Fruit fly (Drosophila melanogaster) whole organism, wandering third instar larva: ENCODE data around the gene CG45488.
A peak's percentile ranks its signal among the peaks of the same experiment; 100 is the strongest.

Experiments used
- CG32264 ChIP-seq: fragments of 200-800 bp; sonication (Bioruptor generic); optimal IDR thresholded peaks from 2 replicates; lab custom pipeline; 2016; ENCODE audit warnings: missing biosample characterization, missing genetic modification characterization
- CrebA ChIP-seq: fragments of 200-800 bp; sonication (Bioruptor generic); optimal IDR thresholded peaks from 2 replicates; lab custom pipeline; 2016; ENCODE audit warnings: missing biosample characterization, mild to moderate bottlenecking, missing genetic modification characterization, borderline replicate concordance
- Dfd ChIP-seq: fragments of >200 bp; optimal IDR thresholded peaks from 2 replicates; lab custom pipeline; 2017; ENCODE audit warnings: missing biosample characterization, missing genetic modification characterization
- Dif ChIP-seq: fragments of 200-275, 200-300 bp; sonication (Bioruptor generic); optimal IDR thresholded peaks from 2 replicates; lab custom pipeline; 2018; ENCODE audit warnings: missing biosample characterization, missing genetic modification characterization; ENCODE audit not compliant: partially characterized antibody
- GATAd ChIP-seq: sonication (Bioruptor generic); optimal IDR thresholded peaks from 2 replicates; lab custom pipeline; 2016; ENCODE audit warnings: missing biosample characterization, missing genetic modification characterization
- HLH106 ChIP-seq: fragments of 200-800 bp; optimal IDR thresholded peaks from 3 replicates; lab custom pipeline; 2019; ENCODE audit warnings: missing biosample characterization, mild to moderate bottlenecking, missing genetic modification characterization, moderate library complexity
- Hnf4 ChIP-seq: fragments of 200-800 bp; sonication (Bioruptor generic); optimal IDR thresholded peaks from 2 replicates; lab custom pipeline; 2016; ENCODE audit warnings: missing biosample characterization, mild to moderate bottlenecking, missing genetic modification characterization
- Hr83 ChIP-seq: fragments of 200-300 bp; sonication (Bioruptor generic); optimal IDR thresholded peaks from 2 replicates; lab custom pipeline; 2016; ENCODE audit warnings: missing biosample characterization, mild to moderate bottlenecking, missing genetic modification characterization, moderate library complexity; ENCODE audit not compliant: poor library complexity, severe bottlenecking
- Jra ChIP-seq: sonication (Bioruptor generic); optimal IDR thresholded peaks from 2 replicates; lab custom pipeline; 2016; ENCODE audit warnings: missing biosample characterization, missing genetic modification characterization
- Mio ChIP-seq: sonication (Bioruptor generic); optimal IDR thresholded peaks from 2 replicates; lab custom pipeline; 2016; ENCODE audit warnings: missing biosample characterization, missing genetic modification characterization
- N ChIP-seq: fragments of >200 bp; optimal IDR thresholded peaks from 2 replicates; lab custom pipeline; 2018; ENCODE audit warnings: missing biosample characterization, missing external identifiers, missing genetic modification characterization
- OdsH ChIP-seq: fragments of 200-800 bp; sonication (Bioruptor generic); optimal IDR thresholded peaks from 2 replicates; lab custom pipeline; 2016; ENCODE audit warnings: missing biosample characterization, mild to moderate bottlenecking, missing genetic modification characterization
- Rel ChIP-seq, 2 experiments: fragments of 200-800 bp; sonication (Bioruptor generic) in 1 of 2; optimal IDR thresholded peaks; 2 replicates in 1 of 2; 3 replicates in 1 of 2; lab custom pipeline; 2016 to 2019; ENCODE audit warnings: mild to moderate bottlenecking in 2 of 2, missing biosample characterization in 2 of 2, missing genetic modification characterization in 2 of 2, moderate library complexity in 1 of 2
- Sp1 ChIP-seq: fragments of 200-800 bp; sonication (Bioruptor generic); optimal IDR thresholded peaks from 3 replicates; lab custom pipeline; 2019; ENCODE audit warnings: missing biosample characterization, mild to moderate bottlenecking, missing genetic modification characterization, moderate library complexity
- Vsx2 ChIP-seq: fragments of 200-300, 225-300 bp; sonication (Bioruptor generic); optimal IDR thresholded peaks from 2 replicates; lab custom pipeline; 2018; ENCODE audit warnings: missing biosample characterization, missing genetic modification characterization; ENCODE audit not compliant: partially characterized antibody
- br ChIP-seq: fragments of 200-800 bp; sonication (Bioruptor generic); optimal IDR thresholded peaks from 2 replicates; lab custom pipeline; 2016; ENCODE audit warnings: missing biosample characterization, missing genetic modification characterization
- brk ChIP-seq: fragments of 200-800 bp; sonication (Bioruptor generic); optimal IDR thresholded peaks from 2 replicates; lab custom pipeline; 2016; ENCODE audit warnings: missing biosample characterization, mild to moderate bottlenecking, missing genetic modification characterization
- dl ChIP-seq, 2 experiments: fragments of 175-275, 200-275 bp in 1 of 2; fragments of 200-275 bp in 1 of 2; sonication (Bioruptor generic); optimal IDR thresholded peaks; lab custom pipeline; 2018; ENCODE audit warnings: mild to moderate bottlenecking in 2 of 2, missing biosample characterization in 2 of 2, missing genetic modification characterization in 2 of 2, moderate library complexity in 2 of 2; ENCODE audit not compliant: partially characterized antibody in 2 of 2, insufficient read depth in 1 of 2
- dmrt93B ChIP-seq: fragments of 200-800 bp; sonication (Bioruptor generic); optimal IDR thresholded peaks from 2 replicates; lab custom pipeline; 2018; ENCODE audit warnings: missing biosample characterization, mild to moderate bottlenecking, missing genetic modification characterization
- dsf ChIP-seq: sonication (Bioruptor generic); optimal IDR thresholded peaks from 2 replicates; lab custom pipeline; 2016; ENCODE audit warnings: missing biosample characterization, missing genetic modification characterization, borderline replicate concordance
- ey ChIP-seq: fragments of 200-800 bp; sonication (Bioruptor generic); optimal IDR thresholded peaks from 2 replicates; lab custom pipeline; 2016; ENCODE audit warnings: missing biosample characterization, missing genetic modification characterization
- foxo ChIP-seq, 2 experiments: fragments of 200-800 bp; sonication (Bioruptor generic); optimal IDR thresholded peaks; 2 replicates in 1 of 2; 3 replicates in 1 of 2; lab custom pipeline; 2016 to 2017; ENCODE audit warnings: missing biosample characterization in 2 of 2, missing genetic modification characterization in 2 of 2
- fru ChIP-seq: fragments of 200-800 bp; sonication (Bioruptor generic); optimal IDR thresholded peaks from 3 replicates; lab custom pipeline; 2016; ENCODE audit warnings: missing biosample characterization, mild to moderate bottlenecking, missing genetic modification characterization
- h ChIP-seq: fragments of 200-800 bp; sonication (Bioruptor generic); optimal IDR thresholded peaks from 3 replicates; lab custom pipeline; 2016; ENCODE audit warnings: missing biosample characterization, mild to moderate bottlenecking, missing genetic modification characterization
- jim ChIP-seq: fragments of 175-275, 200-325 bp; sonication (Bioruptor generic); optimal IDR thresholded peaks from 2 replicates; lab custom pipeline; 2016; ENCODE audit warnings: missing biosample characterization, mild to moderate bottlenecking, missing genetic modification characterization
- lola ChIP-seq: fragments of >200 bp; optimal IDR thresholded peaks from 2 replicates; lab custom pipeline; 2017; ENCODE audit warnings: missing biosample characterization, missing genetic modification characterization
- psq ChIP-seq: fragments of 200-800 bp; sonication (Bioruptor generic); optimal IDR thresholded peaks from 3 replicates; lab custom pipeline; 2017; ENCODE audit warnings: missing biosample characterization, mild to moderate bottlenecking, missing genetic modification characterization, moderate library complexity
- rgr ChIP-seq: fragments of 200-800 bp; sonication (Bioruptor generic); optimal IDR thresholded peaks from 3 replicates; lab custom pipeline; 2016; ENCODE audit warnings: missing biosample characterization, mild to moderate bottlenecking, missing genetic modification characterization
- sv ChIP-seq: fragments of 200-800 bp; sonication (Bioruptor generic); optimal IDR thresholded peaks from 3 replicates; lab custom pipeline; 2016; ENCODE audit warnings: missing biosample characterization, missing genetic modification characterization
- usp ChIP-seq: fragments of >200 bp; optimal IDR thresholded peaks from 2 replicates; lab custom pipeline; 2017; ENCODE audit warnings: missing biosample characterization, missing genetic modification characterization
- woc ChIP-seq: sonication (Bioruptor generic); optimal IDR thresholded peaks from 2 replicates; lab custom pipeline; 2016; ENCODE audit warnings: missing biosample characterization, mild to moderate bottlenecking, missing genetic modification characterization

CG45488 gene

DNA sequence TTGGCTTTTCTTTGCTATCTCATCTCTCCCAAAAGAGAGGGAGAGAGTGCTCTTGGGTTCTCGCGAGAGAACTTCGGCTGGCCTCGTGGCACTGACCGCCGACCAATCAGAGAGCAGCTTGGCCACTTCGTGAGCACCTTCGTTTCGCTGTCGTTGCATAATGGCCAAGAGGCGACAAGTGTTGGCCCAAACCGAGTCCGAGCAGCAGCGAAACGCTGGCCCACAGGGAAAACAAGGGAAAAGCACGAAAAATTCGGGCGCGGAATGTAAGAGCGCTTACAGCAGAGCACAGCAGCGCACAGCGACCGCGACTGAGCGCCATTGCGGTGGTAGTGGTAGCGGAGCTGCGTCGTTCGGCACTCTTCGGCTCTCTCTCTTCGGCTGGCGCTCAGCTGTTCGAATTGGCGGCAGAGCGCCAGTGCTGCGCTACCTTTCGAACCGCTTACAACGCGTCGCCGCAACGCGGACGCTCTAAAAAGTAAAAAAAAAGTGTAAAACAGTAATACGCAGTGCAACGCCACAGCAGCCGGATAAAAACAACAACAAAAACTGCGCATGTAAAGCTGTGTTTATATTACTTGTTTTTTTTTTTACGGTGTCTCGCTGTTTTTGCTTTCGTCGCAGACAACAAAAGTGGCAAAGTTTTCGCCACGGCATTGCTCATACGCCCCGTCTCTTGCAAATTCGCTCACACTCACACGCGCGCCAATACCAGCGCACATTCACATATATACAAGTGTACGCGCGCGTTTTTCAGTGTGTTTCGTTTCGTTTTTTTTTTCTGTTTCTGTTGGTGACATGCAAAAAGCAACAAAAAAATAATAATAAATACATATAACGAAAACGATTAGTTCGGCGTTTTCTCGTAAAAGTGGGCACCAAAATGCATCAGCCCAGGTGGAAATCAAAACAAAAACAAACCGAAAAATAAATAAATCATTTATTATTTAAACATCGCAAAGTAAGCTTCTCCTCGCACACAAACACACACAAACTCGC lies 33.0 kb downstream of the CG45488 start:
- TF ChIP-seq lola (GFP tag; lab: Kevin White, UChicago) (no peak), usp (GFP tag; lab: Kevin White, UChicago) (no peak), CG32264 (no peak), brk (peak; percentile 29), foxo (GFP tag; optimal IDR thresholded peaks at IDR 0.05; lab: Kevin White, UChicago) (peak in 1 of 2 experiments; percentile 33), Rel (GFP tag; optimal IDR thresholded peaks at IDR 0.05; lab: Kevin White, UChicago) (peak; percentile 77), Rel (tag; optimal IDR thresholded peaks at IDR 0.05; lab: Kevin White, UChicago) (peak; percentile 4), Dif (GFP tag; lab: Kevin White, UChicago) (peak; percentile 74), sv (GFP tag; lab: Kevin White, UChicago) (no peak), Mio (GFP tag; lab: Kevin White, UChicago) (no peak), psq (GFP tag; lab: Kevin White, UChicago) (peak; percentile 36), woc (GFP tag; lab: Kevin White, UChicago) (no peak), Hnf4 (GFP tag; lab: Kevin White, UChicago) (peak; percentile 20), Sp1 (GFP tag; lab: Kevin White, UChicago) (peak; percentile 50), Vsx2 (GFP tag; lab: Kevin White, UChicago) (no peak), rgr (GFP tag; lab: Kevin White, UChicago) (peak; percentile 57), OdsH (no peak), Jra (GFP tag; lab: Kevin White, UChicago) (peak; percentile 26), jim (GFP tag; lab: Kevin White, UChicago) (peak; percentile 73), br (peak; percentile 14), dl (GFP tag; optimal IDR thresholded peaks at IDR 0.05; lab: Kevin White, UChicago; ENCODE audit: insufficient read depth in 1 of 2, partially characterized antibody in 2 of 2) (peak in 1 of 2 experiments; percentile 68), fru (peak; percentile 63), CrebA (GFP tag; lab: Kevin White, UChicago) (peak; percentile 37), N (GFP tag; lab: Kevin White, UChicago) (no peak), h (GFP tag; lab: Kevin White, UChicago) (peak; percentile 46)

DNA sequence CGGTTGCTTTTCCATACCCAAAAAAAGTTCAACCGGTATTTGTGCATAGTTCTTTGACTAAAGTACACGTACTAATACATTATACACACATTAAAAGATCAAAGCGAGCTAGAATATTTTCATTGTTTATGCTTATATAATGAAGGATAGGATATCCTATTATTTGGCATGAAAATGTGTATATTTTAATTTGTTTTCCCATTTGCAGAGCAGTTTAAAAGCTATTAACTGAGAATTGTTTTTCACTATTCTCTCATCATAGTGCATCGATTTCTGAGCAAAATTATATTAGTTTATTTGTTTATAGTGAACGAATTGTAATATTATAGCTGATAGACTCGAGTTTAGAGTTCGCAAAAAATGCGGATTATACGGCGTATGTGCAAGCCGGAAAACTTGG lies 33.7 kb downstream of the CG45488 start:
- TF ChIP-seq dsf, result no peak
- no peak for TF ChIP-seq Hr83 (GFP tag; lab: Kevin White, UChicago)

DNA sequence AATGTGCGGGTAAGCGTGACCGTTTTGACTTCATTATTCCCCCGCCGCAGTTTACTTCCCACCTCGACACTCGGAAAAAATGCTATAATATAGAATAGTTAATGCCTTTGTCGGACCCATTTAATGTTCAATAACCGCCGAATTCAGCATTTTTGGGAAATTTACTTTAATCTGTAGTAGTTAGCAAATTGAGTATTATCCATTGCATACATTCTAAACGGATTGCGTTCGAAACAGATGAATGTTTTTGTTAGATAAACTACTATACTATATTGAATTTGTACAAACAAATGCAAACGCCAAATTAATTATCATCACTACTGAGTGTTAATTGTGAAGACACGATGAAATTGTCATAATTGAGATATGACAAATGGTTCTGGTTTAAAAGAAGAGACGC lies 36.0 kb downstream of the CG45488 start:
- TF ChIP-seq N (GFP tag; lab: Kevin White, UChicago) (no peak), foxo (GFP tag; optimal IDR thresholded peaks at IDR 0.05; lab: Kevin White, UChicago) (peak in 1 of 2 experiments; percentile 15)

DNA sequence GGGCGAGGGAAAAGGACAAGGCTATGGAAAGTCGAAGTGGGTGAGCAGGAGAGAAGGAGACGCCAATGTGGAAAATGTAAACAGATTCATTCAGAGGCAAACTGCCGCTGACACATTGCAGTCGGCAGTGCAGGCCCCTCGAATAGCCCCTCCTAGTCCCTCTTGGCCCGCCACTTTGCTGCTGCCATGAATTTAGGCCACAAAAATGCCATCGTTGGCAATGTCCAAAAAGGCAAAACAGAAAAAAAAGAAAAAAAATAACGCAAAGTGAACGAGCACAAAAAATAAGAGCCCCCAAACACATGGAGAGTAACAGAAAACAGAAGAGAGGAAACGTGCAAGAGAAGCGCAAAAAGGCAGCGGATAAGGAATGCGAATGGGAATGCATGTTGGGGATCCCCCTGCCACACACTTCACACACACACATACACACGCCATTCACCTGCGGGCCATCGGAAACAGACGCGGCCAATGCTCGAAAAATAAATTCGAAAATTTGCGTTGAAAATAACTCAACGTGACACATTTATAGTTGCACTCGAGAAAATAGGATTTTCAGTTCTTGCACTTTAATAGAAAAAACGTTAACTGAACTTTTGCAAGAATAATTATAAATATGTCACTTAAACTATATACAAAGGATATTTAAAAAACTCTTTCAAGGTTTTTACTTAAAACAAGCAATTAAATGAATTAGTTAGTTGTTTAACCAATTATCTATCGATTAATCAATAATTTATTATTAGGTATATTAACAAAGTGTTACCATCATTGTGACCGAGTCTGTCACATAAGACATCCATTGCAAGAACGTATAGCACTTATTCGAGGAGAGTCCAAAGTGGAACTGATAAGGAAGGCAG lies 41.7 kb downstream of the CG45488 start:
- peak in 1 of 2 experiments; percentile 50 for TF ChIP-seq foxo (GFP tag; optimal IDR thresholded peaks at IDR 0.05; lab: Kevin White, UChicago)
- peak; percentile 67 for TF ChIP-seq fru
- TF ChIP-seq brk, result peak; percentile 13
- peak; percentile 6 for TF ChIP-seq HLH106
- TF ChIP-seq Dfd, result no peak
- peak; percentile 38 for TF ChIP-seq h (GFP tag; lab: Kevin White, UChicago)
- no peak for TF ChIP-seq GATAd
- peak; percentile 25 for TF ChIP-seq rgr (GFP tag; lab: Kevin White, UChicago)
- peak; percentile 62 for TF ChIP-seq OdsH
- TF ChIP-seq Vsx2 (GFP tag; lab: Kevin White, UChicago), result no peak
- TF ChIP-seq dl (GFP tag; optimal IDR thresholded peaks at IDR 0.05; lab: Kevin White, UChicago; ENCODE audit: insufficient read depth in 1 of 2, partially characterized antibody in 2 of 2), result no peak
- peak; percentile 11 for TF ChIP-seq Hnf4 (GFP tag; lab: Kevin White, UChicago)
- no peak for TF ChIP-seq dmrt93B (GFP tag; lab: Kevin White, UChicago)
- no peak for TF ChIP-seq Jra (GFP tag; lab: Kevin White, UChicago)
- TF ChIP-seq br, result peak; percentile 12
- TF ChIP-seq Sp1 (GFP tag; lab: Kevin White, UChicago), result peak; percentile 12
- TF ChIP-seq woc (GFP tag; lab: Kevin White, UChicago), result peak; percentile 27
- TF ChIP-seq Rel (GFP tag; optimal IDR thresholded peaks at IDR 0.05; lab: Kevin White, UChicago), result no peak
- peak; percentile 94 for TF ChIP-seq Rel (tag; optimal IDR thresholded peaks at IDR 0.05; lab: Kevin White, UChicago)
- TF ChIP-seq ey, result peak; percentile 42
- TF ChIP-seq CG32264, result no peak
- TF ChIP-seq Dif (GFP tag; lab: Kevin White, UChicago), result peak; percentile 23
- peak; percentile 49 for TF ChIP-seq psq (GFP tag; lab: Kevin White, UChicago)
- no peak for TF ChIP-seq sv (GFP tag; lab: Kevin White, UChicago)
